Fruit fly (Drosophila melanogaster) whole organism, embryonic: Measurements from ENCODE around the gene CG46244.

ENCODE experiments used
- Bteb2 ChIP-seq: fragments of 200-800 bp; sonication (Bioruptor generic); optimal IDR thresholded peaks from 2 replicates; lab custom pipeline; 2016; ENCODE audit warnings: missing biosample characterization, missing genetic modification characterization
- CG10147 ChIP-seq: fragments of 200-800 bp; sonication (Bioruptor generic); optimal IDR thresholded peaks from 2 replicates; lab custom pipeline; 2019; ENCODE audit warnings: missing biosample characterization, mild to moderate bottlenecking, missing genetic modification characterization, moderate library complexity
- CG1024 ChIP-seq: fragments of 200-800 bp; sonication (Bioruptor generic); IDR thresholded peaks from 2 replicates; pipeline ENCODE4 v1.3.6; 2022; ENCODE audit warnings: missing biosample characterization, missing genetic modification characterization
- CG10654 ChIP-seq: fragments of 200-800 bp; sonication (Bioruptor generic); optimal IDR thresholded peaks from 2 replicates; lab custom pipeline; 2016; ENCODE audit warnings: missing biosample characterization, missing genetic modification characterization
- CG11695 ChIP-seq: fragments of 200-800 bp; sonication (Bioruptor generic); IDR thresholded peaks from 3 replicates; pipeline ENCODE4 v1.3.6; 2022; ENCODE audit warnings: missing biosample characterization, missing genetic modification characterization
- CG12071 ChIP-seq: fragments of 200-800 bp; sonication (Bioruptor generic); optimal IDR thresholded peaks from 3 replicates; lab custom pipeline; 2018; ENCODE audit warnings: missing biosample characterization, mild to moderate bottlenecking, missing genetic modification characterization
- CG12744 ChIP-seq: fragments of 200-800 bp; sonication (Bioruptor generic); optimal IDR thresholded peaks from 2 replicates; lab custom pipeline; 2016; ENCODE audit warnings: missing biosample characterization, missing genetic modification characterization
- CG12769 ChIP-seq: fragments of 200-800 bp; sonication (Bioruptor generic); optimal IDR thresholded peaks from 2 replicates; lab custom pipeline; 2019; ENCODE audit warnings: missing biosample characterization, mild to moderate bottlenecking, missing genetic modification characterization, moderate library complexity
- CG13123 ChIP-seq: fragments of 200-800 bp; sonication (Bioruptor generic); optimal IDR thresholded peaks from 2 replicates; lab custom pipeline; 2016; ENCODE audit warnings: missing biosample characterization, missing genetic modification characterization
- CG14050 ChIP-seq: fragments of 200-800 bp; sonication (Bioruptor generic); IDR thresholded peaks from 3 replicates; pipeline ENCODE4 v1.3.6; 2022; ENCODE audit warnings: missing biosample characterization, missing genetic modification characterization
- CG15479 ChIP-seq: fragments of 200-800 bp; sonication (Bioruptor generic); optimal IDR thresholded peaks from 3 replicates; lab custom pipeline; 2019; ENCODE audit warnings: missing biosample characterization, mild to moderate bottlenecking, missing genetic modification characterization, moderate library complexity
- CG1647 ChIP-seq: fragments of 200-800 bp; sonication (Bioruptor generic); optimal IDR thresholded peaks from 3 replicates; lab custom pipeline; 2016; ENCODE audit warnings: missing biosample characterization, missing genetic modification characterization
- CG17186 ChIP-seq: fragments of 200-800 bp; sonication (Bioruptor generic); optimal IDR thresholded peaks from 3 replicates; lab custom pipeline; 2017; ENCODE audit warnings: missing biosample characterization, missing genetic modification reagents, missing genetic modification characterization
- CG17568 ChIP-seq: fragments of 200-800 bp; sonication (Bioruptor generic); optimal IDR thresholded peaks from 2 replicates; lab custom pipeline; 2018; ENCODE audit warnings: missing biosample characterization, mild to moderate bottlenecking, missing genetic modification characterization, moderate library complexity
- CG18476 ChIP-seq: fragments of 200-800 bp; sonication (Bioruptor generic); optimal IDR thresholded peaks from 2 replicates; lab custom pipeline; 2016; ENCODE audit warnings: missing biosample characterization, mild to moderate bottlenecking, missing genetic modification characterization
- CG30403 ChIP-seq: fragments of 200-800 bp; sonication (Bioruptor generic); optimal IDR thresholded peaks from 3 replicates; lab custom pipeline; 2016; ENCODE audit warnings: missing biosample characterization, missing genetic modification characterization
- CG3281 ChIP-seq: fragments of 200-800 bp; sonication (Bioruptor generic); optimal IDR thresholded peaks from 3 replicates; lab custom pipeline; 2017; ENCODE audit warnings: missing biosample characterization, mild to moderate bottlenecking, missing genetic modification characterization
- CG34422 ChIP-seq: fragments of 200-800 bp; sonication (Bioruptor generic); IDR thresholded peaks from 3 replicates; pipeline ENCODE4 v1.3.6; 2022; ENCODE audit warnings: missing biosample characterization, missing genetic modification characterization
- CG3838 ChIP-seq: fragments of 200-800 bp; sonication (Bioruptor generic); optimal IDR thresholded peaks from 3 replicates; lab custom pipeline; 2016; ENCODE audit warnings: missing biosample characterization, missing genetic modification characterization
- CG8359 ChIP-seq: fragments of 200-800 bp; sonication (Bioruptor generic); optimal IDR thresholded peaks from 2 replicates; lab custom pipeline; 2017; ENCODE audit warnings: missing biosample characterization, mild to moderate bottlenecking, missing genetic modification characterization, borderline replicate concordance
- Dfd ChIP-seq, 2 experiments: fragments of >200 bp; optimal IDR thresholded peaks; 2 replicates each; lab custom pipeline; 2017; ENCODE audit warnings: missing biosample characterization in 2 of 2, missing genetic modification characterization in 2 of 2
- ERR ChIP-seq: fragments of 200-800 bp; sonication (Bioruptor generic); optimal IDR thresholded peaks from 2 replicates; lab custom pipeline; 2016; ENCODE audit warnings: missing biosample characterization, missing genetic modification characterization
- Fer1 ChIP-seq: fragments of 200-800 bp; sonication (Bioruptor generic); optimal IDR thresholded peaks from 2 replicates; lab custom pipeline; 2017; ENCODE audit warnings: missing biosample characterization, mild to moderate bottlenecking, missing genetic modification characterization
- H15 ChIP-seq: fragments of 200-800 bp; sonication (Bioruptor generic); IDR thresholded peaks from 3 replicates; pipeline ENCODE4 v1.3.6; 2022; ENCODE audit warnings: missing biosample characterization, missing genetic modification characterization
- Hr3 ChIP-seq: fragments of 200-800 bp; sonication (Bioruptor generic); optimal IDR thresholded peaks from 3 replicates; lab custom pipeline; 2016; ENCODE audit warnings: missing biosample characterization, missing genetic modification characterization
- Hr51 ChIP-seq, 2 experiments: fragments of 200-800 bp; sonication (Bioruptor generic); optimal IDR thresholded peaks; 2 replicates in 1 of 2; 3 replicates in 1 of 2; lab custom pipeline; 2016 to 2018; ENCODE audit warnings: missing biosample characterization in 2 of 2, missing genetic modification characterization in 2 of 2, mild to moderate bottlenecking in 1 of 2, moderate library complexity in 1 of 2
- Hr78 ChIP-seq, 2 experiments: fragments of 200-800 bp in 1 of 2; fragments of >200 bp in 1 of 2; sonication (Bioruptor generic) in 1 of 2; optimal IDR thresholded peaks; 2 replicates each; lab custom pipeline; 2017 to 2019; ENCODE audit warnings: missing biosample characterization in 2 of 2, missing genetic modification characterization in 2 of 2, mild to moderate bottlenecking in 1 of 2, moderate library complexity in 1 of 2
- Hsf ChIP-seq: fragments of 200-800 bp; sonication (Bioruptor generic); optimal IDR thresholded peaks from 3 replicates; lab custom pipeline; 2016; ENCODE audit warnings: missing biosample characterization, missing genetic modification characterization
- Kr ChIP-seq: fragments of 200-800 bp; sonication (Bioruptor generic); optimal IDR thresholded peaks from 2 replicates; lab custom pipeline; 2017; ENCODE audit warnings: missing biosample characterization, mild to moderate bottlenecking, missing genetic modification characterization
- Myb ChIP-seq: fragments of 200-800 bp; sonication (Bioruptor generic); optimal IDR thresholded peaks from 2 replicates; lab custom pipeline; 2016; ENCODE audit warnings: missing biosample characterization, missing genetic modification characterization
- NFAT ChIP-seq: fragments of 200-800 bp; sonication (Bioruptor generic); IDR thresholded peaks from 2 replicates; pipeline ENCODE4 v1.3.6; 2022; ENCODE audit warnings: missing biosample characterization, missing genetic modification characterization
- Side ChIP-seq: fragments of 200-800 bp; sonication (Bioruptor generic); optimal IDR thresholded peaks from 2 replicates; lab custom pipeline; 2016; ENCODE audit warnings: missing biosample characterization, missing genetic modification characterization
- amos ChIP-seq: fragments of 200-800 bp; sonication (Bioruptor generic); IDR thresholded peaks from 2 replicates; pipeline ENCODE4 v1.3.6; 2022; ENCODE audit warnings: missing biosample characterization, missing genetic modification characterization; ENCODE audit not compliant: partially characterized antibody
- ap ChIP-seq: fragments of 200-800 bp; sonication (Bioruptor generic); IDR thresholded peaks from 2 replicates; pipeline ENCODE4 v1.3.6; 2022; ENCODE audit warnings: missing biosample characterization, missing genetic modification characterization
- ci ChIP-seq: fragments of 200-800 bp; sonication (Bioruptor generic); IDR thresholded peaks from 3 replicates; pipeline ENCODE4 v1.3.6; 2022; ENCODE audit warnings: missing biosample characterization, missing genetic modification characterization
- gro ChIP-seq: fragments of 200-800 bp; sonication (Bioruptor generic); optimal IDR thresholded peaks from 2 replicates; lab custom pipeline; 2016; ENCODE audit warnings: missing biosample characterization, missing genetic modification characterization
- her ChIP-seq: fragments of 200-800 bp; sonication (Bioruptor generic); optimal IDR thresholded peaks from 2 replicates; lab custom pipeline; 2016; ENCODE audit warnings: missing biosample characterization, missing genetic modification characterization
- hkb ChIP-seq, 2 experiments: fragments of 200-800 bp in 1 of 2; fragments of >200 bp in 1 of 2; sonication (Bioruptor generic) in 1 of 2; IDR thresholded peaks in 1 of 2; optimal IDR thresholded peaks in 1 of 2; 2 replicates each; pipeline versions ENCODE4 v1.3.6 to Lab custom; 2017 to 2022; ENCODE audit warnings: missing biosample characterization in 1 of 2, missing genetic modification characterization in 1 of 2
- inv ChIP-seq: fragments of 200-800 bp; sonication (Bioruptor generic); IDR thresholded peaks from 2 replicates; pipeline ENCODE4 v1.3.6; 2022; ENCODE audit warnings: missing biosample characterization, missing genetic modification characterization; ENCODE audit not compliant: partially characterized antibody
- ken ChIP-seq: fragments of 200-800 bp; sonication (Bioruptor generic); IDR thresholded peaks from 3 replicates; pipeline ENCODE4 v1.3.6; 2022; ENCODE audit warnings: missing biosample characterization, missing genetic modification characterization
- knrl ChIP-seq: fragments of 200-800 bp; sonication (Bioruptor generic); IDR thresholded peaks from 3 replicates; pipeline ENCODE4 v1.3.6; 2022; ENCODE audit warnings: missing biosample characterization, missing genetic modification characterization; ENCODE audit not compliant: partially characterized antibody
- lmd ChIP-seq: fragments of 200-800 bp; sonication (Bioruptor generic); IDR thresholded peaks from 2 replicates; pipeline ENCODE4 v1.3.6; 2022; ENCODE audit warnings: missing biosample characterization, missing genetic modification characterization
- maf-S ChIP-seq: fragments of 200-800 bp; sonication (Bioruptor generic); optimal IDR thresholded peaks from 2 replicates; lab custom pipeline; 2016; ENCODE audit warnings: missing biosample characterization, missing genetic modification characterization
- mam ChIP-seq: fragments of 200-800 bp; sonication (Bioruptor generic); optimal IDR thresholded peaks from 3 replicates; lab custom pipeline; 2016; ENCODE audit warnings: missing biosample characterization, missing genetic modification characterization
- pita ChIP-seq: fragments of 200-800 bp; sonication (Bioruptor generic); optimal IDR thresholded peaks from 2 replicates; lab custom pipeline; 2017; ENCODE audit warnings: missing biosample characterization, mild to moderate bottlenecking, missing genetic modification characterization
- sd ChIP-seq: fragments of 200-800 bp; sonication (Bioruptor generic); optimal IDR thresholded peaks from 3 replicates; lab custom pipeline; 2018; ENCODE audit warnings: missing biosample characterization, mild to moderate bottlenecking, missing genetic modification characterization, moderate library complexity
- sisA ChIP-seq: fragments of 200-800 bp; sonication (Bioruptor generic); IDR thresholded peaks from 2 replicates; pipeline ENCODE4 v1.3.6; 2022; ENCODE audit warnings: missing biosample characterization, missing genetic modification characterization
- usp ChIP-seq: fragments of >200 bp; optimal IDR thresholded peaks from 2 replicates; lab custom pipeline; 2017; ENCODE audit warnings: missing biosample characterization, missing genetic modification characterization

CG46244 gene

DNA sequence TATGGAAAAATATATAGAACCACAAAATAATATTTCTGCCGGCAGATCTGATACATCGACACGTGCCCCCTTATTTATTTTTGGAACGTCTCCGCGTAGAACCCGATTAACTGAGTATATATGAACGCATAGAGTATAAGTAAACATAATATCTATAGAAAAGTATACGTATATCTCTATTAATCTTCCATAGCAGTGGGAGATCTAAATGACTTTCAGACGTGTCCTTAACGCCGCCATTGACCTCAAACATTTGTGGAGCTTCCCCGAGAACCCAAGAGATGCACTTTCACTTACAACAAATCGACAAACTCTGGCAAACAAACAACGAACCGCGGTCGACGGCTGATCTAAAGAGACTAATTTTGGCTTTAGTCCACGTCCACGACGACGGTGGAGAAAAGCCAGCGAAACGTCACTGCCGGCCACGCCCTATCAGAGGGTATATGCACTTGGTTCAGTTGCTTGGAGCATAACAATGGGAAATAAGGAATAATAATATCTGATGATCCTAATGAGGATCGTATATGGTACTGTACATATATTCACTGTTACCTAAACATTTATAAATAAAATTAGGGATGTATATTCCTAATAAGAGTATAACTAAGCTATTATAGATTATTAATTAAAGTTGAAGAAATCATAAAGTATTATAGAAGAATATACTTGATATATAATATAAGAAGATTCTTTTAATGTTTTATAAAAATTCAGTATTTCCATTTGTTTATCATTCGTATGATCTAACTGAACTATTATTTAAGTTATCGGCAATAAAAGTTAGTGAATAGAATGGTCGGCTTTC, 157.6 kb downstream of the CG46244 start, which contains the start of gene fbp (continued):
- TF ChIP-seq Fer1 (GFP tag; lab: Kevin White, UChicago) (peak; percentile 56), pita (GFP tag; lab: Kevin White, UChicago) (no peak), CG10147 (GFP tag; lab: Kevin White, UChicago) (peak; percentile 52), CG10654 (GFP tag; lab: Kevin White, UChicago) (peak; percentile 59), CG14050 (no peak), usp (GFP tag; lab: Kevin White, UChicago) (no peak), CG12744 (GFP tag; lab: Kevin White, UChicago) (no peak), CG11695 (peak; percentile 8; the same call in 1 of the 3 replicates), Hsf (GFP tag; lab: Kevin White, UChicago) (peak; percentile 29), gro (GFP tag; lab: Kevin White, UChicago) (no peak), CG18476 (GFP tag; lab: Kevin White, UChicago) (no peak), CG17186 (GFP tag; lab: Kevin White, UChicago) (no peak), CG34422 (GFP tag; lab: Robert Waterston, UW) (peak; percentile 71; the same call in 2 of the 3 replicates), CG12071 (GFP tag; lab: Kevin White, UChicago) (no peak), CG3281 (peak; percentile 73), mam (GFP tag; lab: Kevin White, UChicago) (peak; percentile 45), lmd (peak; percentile 39; the same call in 1 of the 2 replicates), hkb (optimal IDR thresholded peaks at IDR 0.05; lab: Kevin White, UChicago) (no peak), hkb (GFP tag; IDR thresholded peaks at IDR 0.05; lab: Robert Waterston, UW) (no peak), CG17568 (GFP tag; lab: Kevin White, UChicago) (no peak), CG3838 (GFP tag; lab: Kevin White, UChicago) (no peak), sisA (peak; percentile 46; the same call in 1 of the 2 replicates), ci (GFP tag; lab: Robert Waterston, UW) (peak; percentile 60; the same call in 2 of the 3 replicates), inv (GFP tag; lab: Robert Waterston, UW) (no peak), H15 (GFP tag; lab: Robert Waterston, UW) (no peak), CG15479 (no peak), Hr78 (GFP tag; optimal IDR thresholded peaks at IDR 0.05; lab: Kevin White, UChicago) (peak in 1 of 2 experiments; percentile 18), ERR (GFP tag; lab: Kevin White, UChicago) (no peak), Kr (GFP tag; lab: Kevin White, UChicago) (no peak), amos (GFP tag; lab: Robert Waterston, UW) (peak; percentile 18; the same call in 1 of the 2 replicates), Dfd (GFP tag; optimal IDR thresholded peaks at IDR 0.05; lab: Kevin White, UChicago) (no peak), CG1024 (GFP tag; lab: Robert Waterston, UW) (peak; percentile 39; the same call in 1 of the 2 replicates), Hr51 (GFP tag; optimal IDR thresholded peaks at IDR 0.05; lab: Kevin White, UChicago) (peak; percentile 50 to 72), sd (tag; lab: Kevin White, UChicago) (no peak), CG12769 (tag; lab: Kevin White, UChicago) (peak; percentile 46), Side (GFP tag; lab: Kevin White, UChicago) (no peak), CG13123 (GFP tag; lab: Kevin White, UChicago) (no peak), CG8359 (no peak), ken (GFP tag; lab: Robert Waterston, UW) (0 out of 3 replicates have a peak, but pooled peaks have one; percentile 14), NFAT (peak; percentile 54), maf-S (no peak), her (no peak), Hr3 (GFP tag; lab: Kevin White, UChicago) (peak; percentile 73), knrl (GFP tag; lab: Robert Waterston, UW) (no peak), Myb (GFP tag; lab: Kevin White, UChicago) (no peak), Bteb2 (GFP tag; lab: Kevin White, UChicago) (no peak), CG1647 (no peak), ap (GFP tag; lab: Robert Waterston, UW) (no peak), CG30403 (GFP tag; lab: Kevin White, UChicago) (peak; percentile 85)
